Worm (Caenorhabditis elegans) whole organism, L2 larva: ENCODE measurements around the gene R07E5.15.
A peak's percentile ranks its signal among the peaks of the same experiment; 100 is the strongest.

ENCODE experiments used
- R02D3.7 ChIP-seq: fragments of 150-350 bp; optimal IDR thresholded peaks from 2 replicates; lab custom pipeline; 2014; ENCODE audit warnings: missing biosample characterization, missing genetic modification characterization
- Y55F3AM.14 ChIP-seq: fragments of 200-800 bp; sonication (Bioruptor generic); optimal IDR thresholded peaks from 2 replicates; lab custom pipeline; 2018; ENCODE audit warnings: mild to moderate bottlenecking, missing genetic modification characterization, missing compliant biosample characterization
- alr-1 ChIP-seq: fragments of 150-350 bp; optimal IDR thresholded peaks from 2 replicates; lab custom pipeline; 2014; ENCODE audit warnings: missing biosample characterization, missing genetic modification characterization
- ama-1 ChIP-seq: fragments of 150-350 bp; optimal IDR thresholded peaks from 2 replicates; lab custom pipeline; 2018; ENCODE audit warnings: inconsistent platforms
- blmp-1 ChIP-seq: sonication (generic microtip); optimal IDR thresholded peaks from 2 replicates; lab custom pipeline; 2017; ENCODE audit warnings: missing genetic modification characterization, mild to moderate bottlenecking, missing compliant biosample characterization, antibody characterized with exemption, moderate library complexity; ENCODE audit not compliant: insufficient read depth
- ceh-82 ChIP-seq: fragments of 150-350 bp; optimal IDR thresholded peaks from 2 replicates; lab custom pipeline; 2014; ENCODE audit warnings: missing biosample characterization, missing genetic modification characterization
- fos-1 ChIP-seq: fragments of 150-350 bp; optimal IDR thresholded peaks from 2 replicates; lab custom pipeline; 2014; ENCODE audit warnings: missing biosample characterization, missing genetic modification characterization
- lin-11 ChIP-seq: fragments of 150-350 bp; sonication (generic microtip); optimal IDR thresholded peaks from 2 replicates; lab custom pipeline; 2014; ENCODE audit warnings: missing biosample characterization, missing genetic modification characterization, inconsistent platforms, mixed read lengths
- lin-39 ChIP-seq: fragments of 150-350 bp; optimal IDR thresholded peaks from 2 replicates; lab custom pipeline; 2014; ENCODE audit warnings: missing biosample characterization, missing genetic modification reagents, missing genetic modification characterization
- lsy-2 ChIP-seq, 2 experiments: fragments of 150-350 bp in 1 of 2; sonication (generic microtip) in 1 of 2; optimal IDR thresholded peaks; 2 replicates each; lab custom pipeline; 2014 to 2017; ENCODE audit warnings: missing biosample characterization in 2 of 2, missing genetic modification characterization in 2 of 2
- mbf-1 ChIP-seq: sonication (generic microtip); optimal IDR thresholded peaks from 2 replicates; lab custom pipeline; 2017; ENCODE audit warnings: missing biosample characterization, missing genetic modification characterization
- nhr-129 ChIP-seq: fragments of 150-350 bp; optimal IDR thresholded peaks from 2 replicates; lab custom pipeline; 2014; ENCODE audit warnings: missing biosample characterization, missing genetic modification characterization
- nhr-25 ChIP-seq: fragments of 150-350 bp; sonication (generic microtip); optimal IDR thresholded peaks from 3 replicates; lab custom pipeline; 2014; ENCODE audit warnings: missing biosample characterization, missing genetic modification characterization
- peb-1 ChIP-seq: fragments of 150-350 bp; optimal IDR thresholded peaks from 2 replicates; lab custom pipeline; 2014; ENCODE audit warnings: missing biosample characterization, missing genetic modification characterization
- sem-4 ChIP-seq: fragments of 150-350 bp; optimal IDR thresholded peaks from 2 replicates; lab custom pipeline; 2014; ENCODE audit warnings: missing biosample characterization, missing genetic modification reagents, missing genetic modification characterization
- sma-3 ChIP-seq: sonication (generic microtip); optimal IDR thresholded peaks from 2 replicates; lab custom pipeline; 2016; ENCODE audit warnings: missing genetic modification reagents, missing genetic modification characterization, missing compliant biosample characterization
- sma-9 ChIP-seq, 2 experiments: fragments of 150-350 bp in 1 of 2; sonication (generic microtip) in 1 of 2; optimal IDR thresholded peaks; 2 replicates each; lab custom pipeline; 2014 to 2016; ENCODE audit warnings: missing genetic modification characterization in 2 of 2, mild to moderate bottlenecking in 1 of 2, missing biosample characterization in 1 of 2, missing compliant biosample characterization in 1 of 2, missing genetic modification reagents in 1 of 2, moderate library complexity in 1 of 2
- snpc-4 ChIP-seq: fragments of 150-350 bp; optimal IDR thresholded peaks from 2 replicates; lab custom pipeline; 2014; ENCODE audit warnings: missing biosample characterization, missing genetic modification characterization
- unc-55 ChIP-seq: fragments of 150-350 bp; sonication (generic microtip); optimal IDR thresholded peaks from 3 replicates; lab custom pipeline; 2014; ENCODE audit warnings: missing biosample characterization, missing genetic modification reagents, missing genetic modification characterization
- ztf-11 ChIP-seq: sonication (generic microtip); optimal IDR thresholded peaks from 2 replicates; lab custom pipeline; 2017; ENCODE audit warnings: missing biosample characterization, missing genetic modification characterization
- ztf-4 ChIP-seq: fragments of 150-350 bp; optimal IDR thresholded peaks from 2 replicates; lab custom pipeline; 2014; ENCODE audit warnings: missing biosample characterization, missing genetic modification characterization

R07E5.15 gene

ce11 chrIII:4449893-4450579 lies 48.8 kb downstream of the R07E5.15 start, which contains the start of gene ceh-43:
Gene ceh-43, minus strand, starts transcription at chrIII:4449943.
- no peak for TF ChIP-seq fos-1 (tag; lab: Kevin White, UChicago)
- TF ChIP-seq snpc-4 = no peak
- TF ChIP-seq lsy-2 (tag; optimal IDR thresholded peaks at IDR 0.05; lab: Kevin White, UChicago) = no peak
- no peak for TF ChIP-seq ceh-82 (tag; lab: Kevin White, UChicago)
- no peak for TF ChIP-seq ztf-4
- no peak for TF ChIP-seq lin-11 (tag; lab: Kevin White, UChicago)
- TF ChIP-seq R02D3.7 (tag; lab: Kevin White, UChicago) = no peak
- TF ChIP-seq blmp-1 (tag; lab: Kevin White, UChicago) = no peak
- TF ChIP-seq sma-9 (GFP tag; optimal IDR thresholded peaks at IDR 0.05; lab: Kevin White, UChicago) = no peak
- TF ChIP-seq sma-9 (tag; optimal IDR thresholded peaks at IDR 0.05; lab: Kevin White, UChicago) = no peak
- TF ChIP-seq nhr-129 (tag; lab: Kevin White, UChicago) = no peak
- TF ChIP-seq peb-1 (tag; lab: Kevin White, UChicago) = no peak
- TF ChIP-seq ama-1 (lab: Kevin White, UChicago) = no peak
- TF ChIP-seq sem-4 (tag; lab: Kevin White, UChicago) = no peak
- TF ChIP-seq alr-1 (tag; lab: Kevin White, UChicago) = no peak
- TF ChIP-seq sma-3 (GFP tag; lab: Kevin White, UChicago) = no peak
- TF ChIP-seq ztf-11 (tag; lab: Kevin White, UChicago) = no peak
- TF ChIP-seq Y55F3AM.14 (GFP tag; lab: Kevin White, UChicago) = no peak
- TF ChIP-seq unc-55 (GFP tag; lab: Kevin White, UChicago) = no peak

ce11 chrIII:4450773-4451423 lies 49.7 kb downstream of the R07E5.15 start:
- TF ChIP-seq mbf-1 (tag; lab: Kevin White, UChicago) = no peak
- TF ChIP-seq nhr-25 = peak; percentile 6
- TF ChIP-seq lin-39 (tag; lab: Kevin White, UChicago) = no peak
